Fruit fly (Drosophila melanogaster) whole organism, prepupa: ENCODE measurements around the gene RpL13A.
A peak's percentile ranks its signal among the peaks of the same experiment; 100 is the strongest.

Experiments
- Blimp-1 ChIP-seq: fragments of 200-800 bp; sonication (Bioruptor generic); optimal IDR thresholded peaks from 3 replicates; lab custom pipeline; 2017; ENCODE audit warnings: missing biosample characterization, missing genetic modification characterization, mild to moderate bottlenecking, moderate library complexity, missing genetic modification reagents
- CG10631 ChIP-seq: fragments of 200-800 bp; sonication (Bioruptor generic); optimal IDR thresholded peaks from 2 replicates; lab custom pipeline; 2016; ENCODE audit warnings: missing biosample characterization, missing genetic modification characterization
- CG10669 ChIP-seq: fragments of 200-800 bp; sonication (Bioruptor generic); optimal IDR thresholded peaks from 3 replicates; lab custom pipeline; 2018; ENCODE audit warnings: missing biosample characterization, mild to moderate bottlenecking, missing genetic modification characterization, moderate library complexity
- CG11294 ChIP-seq: fragments of 200-800 bp; sonication (Bioruptor generic); IDR thresholded peaks from 2 replicates; pipeline ENCODE4 v1.3.6; 2022; ENCODE audit warnings: missing biosample characterization, missing genetic modification characterization
- CG11762 ChIP-seq: fragments of 200-800 bp; sonication (Bioruptor generic); optimal IDR thresholded peaks from 3 replicates; lab custom pipeline; 2016; ENCODE audit warnings: missing biosample characterization, missing genetic modification characterization; ENCODE audit not compliant: insufficient read depth
- CG11902 ChIP-seq: fragments of 200-800 bp; sonication (Bioruptor generic); optimal IDR thresholded peaks from 3 replicates; lab custom pipeline; 2016; ENCODE audit warnings: missing biosample characterization, missing genetic modification characterization
- CG15336 ChIP-seq: fragments of 200-800 bp; sonication (Bioruptor generic); IDR thresholded peaks from 2 replicates; pipeline ENCODE4 v1.3.6; 2022; ENCODE audit warnings: missing biosample characterization, missing genetic modification characterization
- CG1621 ChIP-seq: fragments of 200-800 bp; sonication (Bioruptor generic); optimal IDR thresholded peaks from 3 replicates; lab custom pipeline; 2018; ENCODE audit warnings: missing biosample characterization, mild to moderate bottlenecking, missing genetic modification characterization
- CG16779 ChIP-seq: fragments of 200-800 bp; sonication (Bioruptor generic); optimal IDR thresholded peaks from 3 replicates; lab custom pipeline; 2017; ENCODE audit warnings: missing biosample characterization, mild to moderate bottlenecking, missing genetic modification characterization
- CG3032 ChIP-seq: fragments of 200-800 bp; optimal IDR thresholded peaks from 2 replicates; lab custom pipeline; 2019; ENCODE audit warnings: missing biosample characterization, mild to moderate bottlenecking, missing genetic modification characterization, moderate library complexity
- CG31627 ChIP-seq: fragments of 200-800 bp; sonication (Bioruptor generic); optimal IDR thresholded peaks from 3 replicates; lab custom pipeline; 2016; ENCODE audit warnings: missing biosample characterization, missing genetic modification characterization
- CG32006 ChIP-seq: fragments of 200-800 bp; sonication (Bioruptor generic); optimal IDR thresholded peaks from 3 replicates; lab custom pipeline; 2017; ENCODE audit warnings: missing biosample characterization, mild to moderate bottlenecking, missing genetic modification characterization
- CG34406 ChIP-seq: fragments of 200-800 bp; sonication (Bioruptor generic); optimal IDR thresholded peaks from 3 replicates; lab custom pipeline; 2016; ENCODE audit warnings: missing biosample characterization, missing genetic modification characterization
- CG3919 ChIP-seq: fragments of 200-800 bp; sonication (Bioruptor generic); optimal IDR thresholded peaks from 3 replicates; lab custom pipeline; 2016; ENCODE audit warnings: missing biosample characterization, missing genetic modification characterization
- CG6163 ChIP-seq: fragments of 200-800 bp; sonication (Bioruptor generic); IDR thresholded peaks from 3 replicates; pipeline ENCODE4 v1.3.6; 2022; ENCODE audit warnings: missing biosample characterization, missing genetic modification characterization
- CG6276 ChIP-seq: fragments of 200-800 bp; sonication (Bioruptor generic); optimal IDR thresholded peaks from 2 replicates; lab custom pipeline; 2017; ENCODE audit warnings: missing biosample characterization, mild to moderate bottlenecking, missing genetic modification characterization
- CG6792 ChIP-seq: fragments of 200-800 bp; sonication (Bioruptor generic); optimal IDR thresholded peaks from 3 replicates; lab custom pipeline; 2016; ENCODE audit warnings: missing biosample characterization, missing genetic modification characterization
- CG6854 ChIP-seq: fragments of 200-800 bp; sonication (Bioruptor generic); optimal IDR thresholded peaks from 2 replicates; lab custom pipeline; 2017; ENCODE audit warnings: missing biosample characterization, mild to moderate bottlenecking, missing genetic modification characterization
- CG7368 ChIP-seq: fragments of 200-800 bp; sonication (Bioruptor generic); optimal IDR thresholded peaks from 3 replicates; lab custom pipeline; 2016; ENCODE audit warnings: missing biosample characterization, missing genetic modification characterization
- CG8119 ChIP-seq: fragments of 200-800 bp; sonication (Bioruptor generic); IDR thresholded peaks from 3 replicates; pipeline ENCODE4 v1.3.6; 2022; ENCODE audit warnings: missing biosample characterization, missing genetic modification characterization
- CG8319 ChIP-seq: fragments of 200-800 bp; sonication (Bioruptor generic); optimal IDR thresholded peaks from 3 replicates; lab custom pipeline; 2016; ENCODE audit warnings: missing biosample characterization, missing genetic modification characterization
- CG9139 ChIP-seq: fragments of 200-800 bp; sonication (Bioruptor generic); optimal IDR thresholded peaks from 3 replicates; lab custom pipeline; 2017; ENCODE audit warnings: missing biosample characterization, mild to moderate bottlenecking, missing genetic modification characterization
- Eip75B ChIP-seq: fragments of 200-800 bp; sonication (Bioruptor generic); optimal IDR thresholded peaks from 3 replicates; lab custom pipeline; 2016; ENCODE audit warnings: missing biosample characterization, missing genetic modification characterization
- Eip78C ChIP-seq: fragments of 200-800 bp; sonication (Bioruptor generic); peaks from one replicate; lab custom pipeline; 2016; ENCODE audit warnings: missing biosample characterization, missing genetic modification characterization
- Eip93F ChIP-seq: fragments of 200-800 bp; sonication (Bioruptor generic); optimal IDR thresholded peaks from 2 replicates; lab custom pipeline; 2016; ENCODE audit warnings: missing biosample characterization, mild to moderate bottlenecking, missing genetic modification characterization
- Ets21C ChIP-seq: fragments of 200-800 bp; sonication (Bioruptor generic); optimal IDR thresholded peaks from 3 replicates; lab custom pipeline; 2016; ENCODE audit warnings: missing biosample characterization, missing genetic modification characterization
- Ets96B ChIP-seq: fragments of 200-800 bp; optimal IDR thresholded peaks from 2 replicates; lab custom pipeline; 2019; ENCODE audit warnings: missing biosample characterization, mild to moderate bottlenecking, missing genetic modification characterization, moderate library complexity
- Hr38 ChIP-seq: sonication (Bioruptor generic); optimal IDR thresholded peaks from 2 replicates; lab custom pipeline; 2016; ENCODE audit warnings: missing biosample characterization, missing genetic modification characterization
- Hr39 ChIP-seq: fragments of 200-800 bp; sonication (Bioruptor generic); optimal IDR thresholded peaks from 2 replicates; lab custom pipeline; 2016; ENCODE audit warnings: missing biosample characterization, missing genetic modification characterization
- Hr4 ChIP-seq: fragments of 200-800 bp; sonication (Bioruptor generic); optimal IDR thresholded peaks from 3 replicates; lab custom pipeline; 2016; ENCODE audit warnings: missing biosample characterization, missing genetic modification characterization
- Lpt ChIP-seq: fragments of 200-800 bp; sonication (Bioruptor generic); optimal IDR thresholded peaks from 3 replicates; lab custom pipeline; 2016; ENCODE audit warnings: missing biosample characterization, missing genetic modification characterization
- Met ChIP-seq: fragments of 200-800 bp; sonication (Bioruptor generic); optimal IDR thresholded peaks from 3 replicates; lab custom pipeline; 2016; ENCODE audit warnings: missing biosample characterization, missing genetic modification characterization
- OdsH ChIP-seq: fragments of 200-800 bp; sonication (Bioruptor generic); optimal IDR thresholded peaks from 3 replicates; lab custom pipeline; 2016; ENCODE audit warnings: missing biosample characterization, missing genetic modification characterization
- Smox ChIP-seq: fragments of 200-800 bp; sonication (Bioruptor generic); optimal IDR thresholded peaks from 3 replicates; lab custom pipeline; 2016; ENCODE audit warnings: missing biosample characterization, missing genetic modification characterization
- Sox102F ChIP-seq: fragments of 200-800 bp; sonication (Bioruptor generic); optimal IDR thresholded peaks from 2 replicates; lab custom pipeline; 2016; ENCODE audit warnings: missing biosample characterization, mild to moderate bottlenecking, missing genetic modification characterization
- Sox14 ChIP-seq: fragments of 200-800 bp; sonication (Bioruptor generic); optimal IDR thresholded peaks from 3 replicates; lab custom pipeline; 2016; ENCODE audit warnings: missing biosample characterization, missing genetic modification characterization
- Sox15 ChIP-seq: fragments of 200-800 bp; sonication (Bioruptor generic); optimal IDR thresholded peaks from 3 replicates; lab custom pipeline; 2016; ENCODE audit warnings: missing biosample characterization, missing genetic modification characterization
- achi ChIP-seq: fragments of 200-800 bp; sonication (Bioruptor generic); optimal IDR thresholded peaks from 3 replicates; lab custom pipeline; 2016; ENCODE audit warnings: missing biosample characterization, missing genetic modification characterization
- acj6 ChIP-seq: fragments of 200-800 bp; sonication (Bioruptor generic); optimal IDR thresholded peaks from 3 replicates; lab custom pipeline; 2016; ENCODE audit warnings: missing biosample characterization, missing genetic modification characterization
- cyc ChIP-seq: fragments of 200-800 bp; sonication (Bioruptor generic); optimal IDR thresholded peaks from 3 replicates; lab custom pipeline; 2016; ENCODE audit warnings: missing biosample characterization, missing genetic modification characterization
- dsx ChIP-seq: fragments of 200-800 bp; optimal IDR thresholded peaks from 3 replicates; lab custom pipeline; 2019; ENCODE audit warnings: missing biosample characterization, mild to moderate bottlenecking, missing genetic modification characterization, moderate library complexity; ENCODE audit not compliant: poor library complexity, severe bottlenecking
- eg ChIP-seq: fragments of 200-800 bp; sonication (Bioruptor generic); IDR thresholded peaks from 3 replicates; pipeline ENCODE4 v1.3.6; 2022; ENCODE audit warnings: missing biosample characterization, missing genetic modification characterization
- esn ChIP-seq: fragments of 200-800 bp; sonication (Bioruptor generic); optimal IDR thresholded peaks from 2 replicates; lab custom pipeline; 2016; ENCODE audit warnings: missing biosample characterization, mild to moderate bottlenecking, missing genetic modification characterization, moderate library complexity
- fd85E ChIP-seq: fragments of 200-800 bp; sonication (Bioruptor generic); optimal IDR thresholded peaks from 3 replicates; lab custom pipeline; 2016; ENCODE audit warnings: missing biosample characterization, missing genetic modification characterization
- fkh ChIP-seq: fragments of 200-800 bp; sonication (Bioruptor generic); optimal IDR thresholded peaks from 3 replicates; lab custom pipeline; 2017; ENCODE audit warnings: missing biosample characterization, mild to moderate bottlenecking, missing genetic modification characterization, moderate library complexity
- net ChIP-seq: fragments of 200-800 bp; sonication (Bioruptor generic); optimal IDR thresholded peaks from 3 replicates; lab custom pipeline; 2016; ENCODE audit warnings: missing biosample characterization, missing genetic modification characterization
- pdm3 ChIP-seq: fragments of 200-800 bp; sonication (Bioruptor generic); optimal IDR thresholded peaks from 3 replicates; lab custom pipeline; 2016; ENCODE audit warnings: missing biosample characterization, missing genetic modification characterization
- salr ChIP-seq, 2 experiments: fragments of 200-800 bp; sonication (Bioruptor generic); optimal IDR thresholded peaks; 3 replicates each; lab custom pipeline; 2016 to 2018; ENCODE audit warnings: missing biosample characterization in 2 of 2, missing genetic modification characterization in 2 of 2, mild to moderate bottlenecking in 1 of 2
- spab ChIP-seq: fragments of 200-800 bp; sonication (Bioruptor generic); optimal IDR thresholded peaks from 2 replicates; lab custom pipeline; 2017; ENCODE audit warnings: missing biosample characterization, mild to moderate bottlenecking, missing genetic modification characterization, missing genetic modification reagents
- ss ChIP-seq, 2 experiments: fragments of 200-800 bp; sonication (Bioruptor generic); optimal IDR thresholded peaks; 2 replicates in 1 of 2; 3 replicates in 1 of 2; lab custom pipeline; 2017 to 2018; ENCODE audit warnings: mild to moderate bottlenecking in 2 of 2, missing biosample characterization in 2 of 2, missing genetic modification characterization in 2 of 2, moderate library complexity in 1 of 2
- topi ChIP-seq: fragments of 200-800 bp; sonication (Bioruptor generic); optimal IDR thresholded peaks from 3 replicates; lab custom pipeline; 2016; ENCODE audit warnings: missing biosample characterization, missing genetic modification characterization
- vri ChIP-seq: fragments of 200-800 bp; sonication (Bioruptor generic); optimal IDR thresholded peaks from 3 replicates; lab custom pipeline; 2016; ENCODE audit warnings: missing biosample characterization, mild to moderate bottlenecking, missing genetic modification characterization

RpL13A gene

DNA sequence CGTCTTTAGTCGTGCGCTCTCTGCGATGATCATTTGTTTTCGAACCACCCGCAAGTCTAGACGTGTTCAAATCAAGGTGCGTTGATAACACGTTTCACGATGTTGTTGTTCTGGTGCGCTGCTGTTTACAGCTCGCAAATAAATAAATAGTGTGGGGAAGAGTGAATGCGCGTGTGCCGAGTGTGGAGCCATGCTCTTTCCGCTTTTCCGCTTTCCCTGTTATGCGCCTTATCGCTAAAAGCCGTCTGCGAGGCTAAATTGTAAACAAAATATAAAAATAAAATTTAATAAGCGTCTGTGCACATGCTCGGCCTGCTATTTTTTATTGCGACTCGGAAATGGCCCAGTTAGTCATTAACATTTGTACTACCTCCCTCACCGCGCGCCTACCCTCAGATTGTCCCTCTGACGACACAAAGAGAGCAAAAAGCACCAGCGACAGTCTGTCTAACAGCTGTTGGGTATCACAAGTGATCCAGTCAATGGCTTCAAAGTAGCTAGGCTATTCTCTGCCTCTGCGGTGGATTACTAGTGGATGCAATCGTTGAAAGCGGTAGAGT, 48.5 kb downstream of the RpL13A start:
- TF ChIP-seq CG3919 (GFP tag; lab: Kevin White, UChicago) (no peak), esn (GFP tag; lab: Kevin White, UChicago) (no peak), ss (GFP tag; optimal IDR thresholded peaks at IDR 0.05; lab: Kevin White, UChicago) (no peak), CG32006 (GFP tag; lab: Kevin White, UChicago) (no peak), CG6792 (no peak), achi (no peak), CG6163 (peak; percentile 60; the same call in 1 of the 3 replicates), CG15336 (GFP tag; lab: Robert Waterston, UW) (peak; percentile 42; the same call in 1 of the 2 replicates), Hr4 (GFP tag; lab: Kevin White, UChicago) (no peak), Ets21C (GFP tag; lab: Kevin White, UChicago) (no peak), Sox15 (GFP tag; lab: Kevin White, UChicago) (no peak), CG3032 (tag; lab: Kevin White, UChicago) (no peak), CG7368 (no peak), fd85E (GFP tag; lab: Kevin White, UChicago) (peak; percentile 35), CG6854 (no peak), OdsH (GFP tag; lab: Kevin White, UChicago) (no peak), net (GFP tag; lab: Kevin White, UChicago) (peak; percentile 47), Blimp-1 (GFP tag; lab: Kevin White, UChicago) (no peak), dsx (GFP tag; lab: Kevin White, UChicago) (no peak), CG6276 (GFP tag; lab: Kevin White, UChicago) (peak; percentile 44), spab (no peak), Eip93F (GFP tag; lab: Kevin White, UChicago) (peak; percentile 13), topi (GFP tag; lab: Kevin White, UChicago) (peak; percentile 8), fkh (peak; percentile 100), eg (GFP tag; lab: Robert Waterston, UW) (peak; percentile 43; the same call in 1 of the 3 replicates), Hr39 (GFP tag; lab: Kevin White, UChicago) (no peak), Hr38 (GFP tag; lab: Kevin White, UChicago) (no peak), CG10631 (no peak), CG1621 (no peak), CG31627 (GFP tag; lab: Kevin White, UChicago) (no peak), CG8119 (GFP tag; lab: Robert Waterston, UW) (0 out of 3 replicates have a peak, but pooled peaks have one; percentile 17), CG9139 (GFP tag; lab: Kevin White, UChicago) (no peak), Ets96B (no peak), pdm3 (GFP tag; lab: Kevin White, UChicago) (no peak), salr (GFP tag; optimal IDR thresholded peaks at IDR 0.05; lab: Kevin White, UChicago) (no peak), Eip75B (peak; percentile 19), CG11762 (GFP tag; lab: Kevin White, UChicago) (no peak), Eip78C (GFP tag; lab: Kevin White, UChicago) (peak; percentile 88), Smox (GFP tag; lab: Kevin White, UChicago) (no peak), CG10669 (no peak), vri (GFP tag; lab: Kevin White, UChicago) (no peak), acj6 (GFP tag; lab: Kevin White, UChicago) (no peak), Sox14 (GFP tag; lab: Kevin White, UChicago) (peak; percentile 52), CG11902 (no peak), CG16779 (tag; lab: Kevin White, UChicago) (peak; percentile 70), cyc (GFP tag; lab: Kevin White, UChicago) (no peak), Lpt (GFP tag; lab: Kevin White, UChicago) (no peak), CG8319 (GFP tag; lab: Kevin White, UChicago) (no peak), Met (GFP tag; lab: Kevin White, UChicago) (no peak), CG34406 (GFP tag; lab: Kevin White, UChicago) (no peak), Sox102F (GFP tag; lab: Kevin White, UChicago) (no peak), CG11294 (GFP tag; lab: Robert Waterston, UW) (no peak)
